Worm (Caenorhabditis elegans): ENCODE data around the gene mlc-5.

mlc-5 gene

ce11 chrIII:13623014-13623413 is at the start of gene mlc-5:
TSS of gene mlc-5 (plus strand) at chrIII:13623314.
- TF ChIP-seq W03F9.2 (tag; optimal IDR thresholded peaks at IDR 0.05) (no peak), him-1 (tag; optimal IDR thresholded peaks at IDR 0.05) (no peak), dao-5 (tag; optimal IDR thresholded peaks at IDR 0.05) (no peak)

ce11 chrIII:13575610-13576232 is 47.4 kb upstream of the mlc-5 start, which contains the start of gene osm-7:
TSS of gene osm-7 (plus strand) at chrIII:13576182.
- TF ChIP-seq dao-5 (tag; optimal IDR thresholded peaks at IDR 0.05) (no peak), him-1 (tag; optimal IDR thresholded peaks at IDR 0.05) (no peak), W03F9.2 (tag; optimal IDR thresholded peaks at IDR 0.05) (no peak)

ce11 chrIII:13580076-13580475 is 43.0 kb upstream of the mlc-5 start:
- TF ChIP-seq W03F9.2 (tag; optimal IDR thresholded peaks at IDR 0.05) (no peak), him-1 (tag; optimal IDR thresholded peaks at IDR 0.05) (no peak), dao-5 (tag; optimal IDR thresholded peaks at IDR 0.05) (no peak)

- no peak for TF ChIP-seq W03F9.2 (tag; optimal IDR thresholded peaks at IDR 0.05)
Observed at ce11 chrIII:13580538-13580937, 42.6 kb upstream of the mlc-5 start, which contains the start of gene T05D4.5. TSS of gene T05D4.5 (plus strand) at chrIII:13580838.

ce11 chrIII:13581727-13582126 is 41.4 kb upstream of the mlc-5 start:
- TF ChIP-seq dao-5 (tag; optimal IDR thresholded peaks at IDR 0.05) (no peak), him-1 (tag; optimal IDR thresholded peaks at IDR 0.05) (no peak), W03F9.2 (tag; optimal IDR thresholded peaks at IDR 0.05) (no peak)

ce11 chrIII:13600254-13600653 is 22.9 kb upstream of the mlc-5 start:
- TF ChIP-seq W03F9.2 (tag; optimal IDR thresholded peaks at IDR 0.05) (no peak), dao-5 (tag; optimal IDR thresholded peaks at IDR 0.05) (no peak), him-1 (tag; optimal IDR thresholded peaks at IDR 0.05) (no peak)

- TF ChIP-seq W03F9.2 (tag; optimal IDR thresholded peaks at IDR 0.05): no peak
- TF ChIP-seq him-1 (tag; optimal IDR thresholded peaks at IDR 0.05): no peak
- no peak for TF ChIP-seq dao-5 (tag; optimal IDR thresholded peaks at IDR 0.05)
Observed at ce11 chrIII:13604834-13605233, 18.3 kb upstream of the mlc-5 start.

- TF ChIP-seq him-1 (tag; optimal IDR thresholded peaks at IDR 0.05) (no peak), dao-5 (tag; optimal IDR thresholded peaks at IDR 0.05) (peak; percentile 34), W03F9.2 (tag; optimal IDR thresholded peaks at IDR 0.05) (no peak)
Observed at ce11 chrIII:13606016-13606530, 17.0 kb upstream of the mlc-5 start, which contains the start of gene act-5. TSS of gene act-5 (minus strand) at chrIII:13606066.

- TF ChIP-seq W03F9.2 (tag; optimal IDR thresholded peaks at IDR 0.05) (no peak), him-1 (tag; optimal IDR thresholded peaks at IDR 0.05) (no peak), dao-5 (tag; optimal IDR thresholded peaks at IDR 0.05) (no peak)
Observed at ce11 chrIII:13606865-13607264, 16.2 kb upstream of the mlc-5 start.

ce11 chrIII:13607833-13608232 is 15.3 kb upstream of the mlc-5 start, which contains the start of gene shpk-1:
TSS of gene shpk-1 (plus strand) at chrIII:13608020.
- no peak for TF ChIP-seq W03F9.2 (tag; optimal IDR thresholded peaks at IDR 0.05)
- no peak for TF ChIP-seq him-1 (tag; optimal IDR thresholded peaks at IDR 0.05)
- no peak for TF ChIP-seq dao-5 (tag; optimal IDR thresholded peaks at IDR 0.05)

ce11 chrIII:13614206-13614605 is 8.9 kb upstream of the mlc-5 start:
- TF ChIP-seq dao-5 (tag; optimal IDR thresholded peaks at IDR 0.05): no peak

- TF ChIP-seq W03F9.2 (tag; optimal IDR thresholded peaks at IDR 0.05) (no peak), him-1 (tag; optimal IDR thresholded peaks at IDR 0.05) (no peak), dao-5 (tag; optimal IDR thresholded peaks at IDR 0.05) (no peak)
Observed at ce11 chrIII:13614751-13615150, 8.4 kb upstream of the mlc-5 start.

ce11 chrIII:13615530-13615929 is 7.6 kb upstream of the mlc-5 start:
- TF ChIP-seq him-1 (tag; optimal IDR thresholded peaks at IDR 0.05) (no peak), W03F9.2 (tag; optimal IDR thresholded peaks at IDR 0.05) (no peak), dao-5 (tag; optimal IDR thresholded peaks at IDR 0.05) (no peak)

ce11 chrIII:13616793-13617192 is 6.3 kb upstream of the mlc-5 start, which contains the start of gene T12D8.9:
TSS of gene T12D8.9 (plus strand) at chrIII:13617104.
- TF ChIP-seq him-1 (tag; optimal IDR thresholded peaks at IDR 0.05) (no peak), W03F9.2 (tag; optimal IDR thresholded peaks at IDR 0.05) (no peak), dao-5 (tag; optimal IDR thresholded peaks at IDR 0.05) (no peak)

ce11 chrIII:13621012-13621411 is 2.1 kb upstream of the mlc-5 start:
- TF ChIP-seq him-1 (tag; optimal IDR thresholded peaks at IDR 0.05): no peak
- TF ChIP-seq W03F9.2 (tag; optimal IDR thresholded peaks at IDR 0.05): no peak
- TF ChIP-seq dao-5 (tag; optimal IDR thresholded peaks at IDR 0.05): no peak

Measured in whole organism, L4/young adult.